Worm (Caenorhabditis elegans): ENCODE results near the gene K02D3.1.

DNA sequence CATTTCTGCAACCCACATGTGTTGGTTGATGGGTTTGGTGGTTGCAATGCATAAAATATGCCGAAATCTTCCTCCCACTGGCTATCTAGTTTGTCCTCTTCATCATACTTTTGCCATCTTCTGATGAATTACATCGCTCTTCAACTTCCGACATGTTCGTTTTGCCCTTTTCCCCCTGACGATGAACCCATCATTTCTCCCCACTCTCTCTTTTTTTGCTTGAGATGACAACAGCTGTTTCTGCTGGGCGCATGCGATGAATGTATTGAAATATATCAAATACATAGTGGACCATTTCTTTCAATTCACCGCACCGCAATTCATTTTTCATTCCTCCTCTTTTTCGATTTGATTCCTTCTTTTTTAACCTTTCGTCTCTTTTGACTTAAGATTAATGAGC lies 35.7 kb upstream of the K02D3.1 start:
- TF ChIP-seq pha-4 (GFP tag; IDR thresholded peaks at IDR 0.05), result no peak
- no peak for TF ChIP-seq pha-4 (tag; optimal IDR thresholded peaks at IDR 0.05)
- TF ChIP-seq snpc-4 (tag; optimal IDR thresholded peaks at IDR 0.05), result no peak
- TF ChIP-seq mxl-3 (GFP tag; optimal IDR thresholded peaks at IDR 0.05), result no peak
- no peak for TF ChIP-seq fkh-10 (GFP tag; optimal IDR thresholded peaks at IDR 0.05)

Measured in whole organism, L4 larva.